Fruit fly (Drosophila melanogaster) Kc167 (cell line): ENCODE measurements around the gene CG33941.

Source experiments
- Myc ChIP-seq: fragments of >200 bp; optimal IDR thresholded peaks from 2 replicates; lab custom pipeline; 2017; ENCODE audit warnings: missing external identifiers
- Sin3A ChIP-seq: fragments of >200 bp; optimal IDR thresholded peaks from 2 replicates; lab custom pipeline; 2018; ENCODE audit warnings: missing external identifiers
- h ChIP-seq: fragments of >200 bp; optimal IDR thresholded peaks from 3 replicates; lab custom pipeline; 2018; ENCODE audit warnings: missing external identifiers
- insv ChIP-seq: fragments of >200 bp; optimal IDR thresholded peaks from 3 replicates; lab custom pipeline; 2018; ENCODE audit warnings: missing external identifiers
- psq ChIP-seq: fragments of >200 bp; optimal IDR thresholded peaks from 2 replicates; lab custom pipeline; 2017; ENCODE audit warnings: missing external identifiers
- ttk ChIP-seq: sonication (Bioruptor generic); optimal IDR thresholded peaks from 2 replicates; lab custom pipeline; 2017; ENCODE audit warnings: missing external identifiers

The CG33941 gene

DNA sequence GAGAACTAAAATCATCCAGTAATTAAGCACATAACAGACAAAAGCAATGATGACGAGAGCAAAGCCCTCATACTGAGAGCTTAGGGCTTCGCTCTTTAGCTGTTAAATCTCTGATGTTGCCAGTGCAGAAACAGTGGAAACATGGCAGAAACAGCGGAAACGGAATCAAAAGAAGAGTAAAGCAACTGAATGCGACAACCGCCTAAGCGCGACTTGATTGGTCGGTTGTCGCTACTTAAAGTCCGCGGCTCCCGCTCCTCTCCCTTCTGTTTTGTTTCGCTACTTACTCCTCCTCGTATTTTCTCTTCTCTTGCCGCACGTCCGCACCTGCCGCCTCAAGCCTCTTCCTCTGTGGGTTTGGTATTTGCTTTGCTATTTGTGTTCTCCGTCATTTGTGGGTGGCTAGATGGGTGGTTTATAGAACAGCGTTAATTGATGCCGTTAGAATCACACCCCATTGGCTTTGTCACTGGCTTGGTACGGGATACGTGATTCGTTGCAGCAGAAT lies 37.9 kb downstream of the CG33941 start:
- TF ChIP-seq insv (lab: Kevin White, UChicago) (no peak), ttk (lab: Kevin White, UChicago) (no peak), Sin3A (lab: Kevin White, UChicago) (no peak), h (lab: Kevin White, UChicago) (no peak), psq (lab: Kevin White, UChicago) (no peak), Myc (lab: Kevin White, UChicago) (no peak)

DNA sequence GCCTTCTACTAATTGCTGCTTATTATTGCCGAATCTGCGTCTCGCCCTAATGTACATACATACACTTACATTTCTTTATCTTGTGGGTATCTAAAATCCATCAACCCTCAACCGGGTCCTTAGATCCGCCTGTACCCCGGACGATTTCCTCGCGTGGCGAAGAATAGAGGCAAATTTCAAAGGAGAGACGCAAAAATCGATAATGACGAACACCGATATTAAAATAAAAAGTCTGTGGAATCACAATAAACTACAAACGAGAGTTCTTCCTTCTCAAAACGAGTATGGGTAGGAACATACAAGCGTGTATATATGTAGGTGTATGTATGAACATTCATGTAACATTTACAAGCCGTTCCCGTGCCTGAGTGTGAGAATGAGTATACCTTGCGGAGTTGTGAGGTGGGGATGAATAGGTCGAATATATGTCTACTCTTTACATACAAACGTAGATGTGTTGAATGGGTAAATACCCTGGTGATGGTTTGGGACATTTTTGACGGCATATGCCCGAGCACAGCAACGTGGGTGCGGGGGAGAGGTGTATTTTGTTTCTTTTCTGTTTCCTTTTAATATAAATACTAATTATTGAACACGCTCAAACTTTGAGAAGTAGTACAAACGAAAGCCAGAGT lies 38.8 kb downstream of the CG33941 start:
- no peak for TF ChIP-seq h (lab: Kevin White, UChicago)
- TF ChIP-seq Myc (lab: Kevin White, UChicago): no peak
- TF ChIP-seq Sin3A (lab: Kevin White, UChicago): no peak
- no peak for TF ChIP-seq insv (lab: Kevin White, UChicago)
- TF ChIP-seq ttk (lab: Kevin White, UChicago): no peak
- TF ChIP-seq psq (lab: Kevin White, UChicago): no peak

- TF ChIP-seq Myc (lab: Kevin White, UChicago) (no peak), Sin3A (lab: Kevin White, UChicago) (no peak), insv (lab: Kevin White, UChicago) (no peak), h (lab: Kevin White, UChicago) (no peak), psq (lab: Kevin White, UChicago) (no peak), ttk (lab: Kevin White, UChicago) (no peak)
These were observed 40.2 kb downstream of the CG33941 start for dm6 chr4:507252-508202.

DNA sequence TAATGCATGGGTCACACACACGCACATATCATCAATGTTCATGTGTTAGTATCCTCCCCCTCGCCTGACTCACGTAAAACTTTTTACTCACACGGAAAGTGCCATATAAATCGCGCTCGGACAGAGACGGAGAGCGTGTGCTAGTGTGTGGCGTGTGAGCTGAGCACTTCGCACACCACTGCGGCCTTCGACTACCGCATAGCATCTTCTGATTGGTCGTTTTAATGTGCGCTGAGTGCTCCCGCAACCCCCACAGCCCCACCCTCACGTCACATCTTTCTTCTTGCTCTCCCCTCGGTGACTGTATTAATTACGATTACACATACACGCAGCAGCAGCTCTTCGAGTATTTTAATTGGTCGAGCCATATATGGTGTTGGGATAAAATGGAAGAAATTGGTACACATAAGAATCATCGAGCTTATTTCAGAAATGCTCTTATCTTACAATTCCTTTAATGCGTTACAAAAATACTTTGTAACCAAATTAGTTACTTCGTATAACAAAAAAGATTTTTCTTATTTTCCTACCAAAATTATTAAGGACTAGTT lies 41.2 kb downstream of the CG33941 start:
- no peak for TF ChIP-seq Sin3A (lab: Kevin White, UChicago)
- no peak for TF ChIP-seq insv (lab: Kevin White, UChicago)
- no peak for TF ChIP-seq psq (lab: Kevin White, UChicago)
- no peak for TF ChIP-seq h (lab: Kevin White, UChicago)
- TF ChIP-seq ttk (lab: Kevin White, UChicago): no peak
- TF ChIP-seq Myc (lab: Kevin White, UChicago): no peak

dm6 chr4:509853-510252 lies 42.6 kb downstream of the CG33941 start:
- TF ChIP-seq h (lab: Kevin White, UChicago) (no peak), Sin3A (lab: Kevin White, UChicago) (no peak), Myc (lab: Kevin White, UChicago) (no peak), psq (lab: Kevin White, UChicago) (no peak), insv (lab: Kevin White, UChicago) (no peak), ttk (lab: Kevin White, UChicago) (no peak)

DNA sequence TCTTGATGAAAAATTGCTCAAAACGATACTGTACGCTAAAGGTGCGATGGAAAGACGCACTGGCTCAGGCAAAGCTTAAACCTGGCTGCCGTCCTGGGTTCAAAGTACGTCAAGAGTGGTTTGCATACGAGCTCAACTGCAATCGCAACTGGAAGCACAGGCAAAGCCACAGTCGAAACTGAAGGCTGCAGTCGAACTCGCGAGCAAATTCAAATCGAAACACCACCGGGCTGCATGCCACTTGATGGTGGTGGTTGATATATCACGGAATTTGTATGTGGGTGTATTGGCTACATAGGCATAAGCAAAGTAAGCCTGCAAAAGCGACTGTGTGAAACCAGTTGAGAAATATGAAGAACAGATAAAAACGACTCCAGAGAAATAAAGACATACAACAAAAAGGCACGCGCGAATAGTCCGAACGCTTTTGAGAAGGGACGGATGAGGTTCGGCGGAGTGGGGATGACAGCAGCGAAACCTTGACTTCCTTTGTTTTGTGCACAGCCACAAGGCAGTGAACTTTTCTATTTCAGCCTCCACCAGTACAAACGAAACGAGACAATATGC lies 52.2 kb downstream of the CG33941 start:
- TF ChIP-seq insv (lab: Kevin White, UChicago): no peak
- TF ChIP-seq Myc (lab: Kevin White, UChicago): no peak
- no peak for TF ChIP-seq h (lab: Kevin White, UChicago)
- TF ChIP-seq psq (lab: Kevin White, UChicago): no peak
- no peak for TF ChIP-seq ttk (lab: Kevin White, UChicago)
- no peak for TF ChIP-seq Sin3A (lab: Kevin White, UChicago)
